Fruit fly (Drosophila melanogaster): ENCODE measurements around the gene CG5245.
A peak's percentile ranks its signal among the peaks of the same experiment; 100 is the strongest.

The CG5245 gene

DNA sequence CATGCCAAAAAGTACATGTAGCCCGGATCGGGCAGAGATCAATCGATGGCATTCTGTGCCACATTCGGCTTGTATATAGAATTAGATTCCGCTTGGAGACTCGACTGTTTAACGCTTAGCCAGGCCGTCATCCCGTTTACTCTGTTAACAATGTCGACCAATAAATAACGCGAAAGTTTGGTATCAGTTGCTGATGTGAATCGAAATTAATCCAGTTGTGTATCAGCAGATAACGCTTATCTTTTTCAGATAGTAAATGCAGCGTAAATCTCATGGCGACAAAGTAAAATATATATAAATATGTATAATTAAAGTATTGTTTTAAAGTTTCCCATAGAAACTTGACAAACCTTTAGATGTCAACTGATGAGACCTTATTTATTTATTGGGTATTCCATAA, 17.9 kb upstream of the CG5245 start:
- TF ChIP-seq Hr3 (GFP tag; optimal IDR thresholded peaks at IDR 0.05) (no peak), exex (tag; optimal IDR thresholded peaks at IDR 0.05) (peak; percentile 59)

DNA sequence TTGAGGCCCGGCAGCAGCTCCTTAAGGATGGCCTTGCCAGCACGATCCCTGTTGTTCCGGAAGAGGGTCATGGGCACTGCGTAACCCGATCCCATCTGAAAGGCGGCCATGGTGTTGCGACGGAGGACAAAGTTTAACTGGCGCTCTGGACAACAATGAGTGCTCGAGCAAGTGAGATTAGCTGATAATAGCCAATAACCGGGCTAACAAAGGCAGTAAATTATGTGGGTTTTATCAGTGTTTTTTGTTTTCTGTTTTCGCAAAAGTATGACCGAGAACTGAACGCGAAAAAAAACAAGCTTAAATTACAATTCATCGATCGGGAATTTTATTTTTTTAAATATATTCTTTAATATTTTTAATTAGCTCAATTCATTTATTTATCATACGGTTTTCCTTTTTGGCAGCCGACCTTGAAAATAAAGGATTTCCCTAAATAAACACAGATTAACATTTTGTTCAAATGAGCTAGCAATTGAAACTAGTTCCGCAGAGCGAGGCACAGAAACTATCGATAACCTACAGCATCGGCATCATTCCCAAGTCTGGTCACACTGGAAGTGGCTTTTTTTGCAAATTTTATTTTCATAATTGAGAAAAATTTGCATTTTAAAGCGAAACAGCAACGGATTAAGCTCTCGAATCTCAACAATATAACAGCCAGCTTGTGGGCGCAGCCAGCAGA, 15.9 kb upstream of the CG5245 start, which contains the start of the genes Dip-C and pps:
Gene Dip-C (minus strand): TSS at position 486 of the 685 bp plus-strand sequence.
Gene pps (plus strand): TSS at position 555 of the 685 bp plus-strand sequence.
- TF ChIP-seq inv (GFP tag; IDR thresholded peaks at IDR 0.05; ENCODE audit: partially characterized antibody) (peak; percentile 65), Mrtf (GFP tag; IDR thresholded peaks at IDR 0.05) (no peak), Atf-2 (GFP tag; optimal IDR thresholded peaks at IDR 0.05) (no peak), Sox100B (GFP tag; optimal IDR thresholded peaks at IDR 0.05) (no peak), CG32767 (GFP tag; IDR thresholded peaks at IDR 0.05) (no peak), caup (GFP tag; optimal IDR thresholded peaks at IDR 0.05; ENCODE audit: severe bottlenecking) (no peak), CG13424 (tag; optimal IDR thresholded peaks at IDR 0.05) (no peak), Nf-YB (GFP tag; optimal IDR thresholded peaks at IDR 0.05) (no peak), stc (GFP tag; IDR thresholded peaks at IDR 0.05) (no peak), Six4 (GFP tag; optimal IDR thresholded peaks at IDR 0.05) (no peak), CG13123 (GFP tag; optimal IDR thresholded peaks at IDR 0.05) (no peak), CG42726 (GFP tag; IDR thresholded peaks at IDR 0.05; ENCODE audit: partially characterized antibody) (peak; percentile 52; the same call in 1 of the 2 replicates), wek (GFP tag; optimal IDR thresholded peaks at IDR 0.05) (peak; percentile 13), CG30431 (GFP tag; optimal IDR thresholded peaks at IDR 0.05) (no peak), HLH4C (GFP tag; IDR thresholded peaks at IDR 0.05; ENCODE audit: partially characterized antibody) (peak; percentile 68; the same call in 2 of the 3 replicates), Fer1 (GFP tag; optimal IDR thresholded peaks at IDR 0.05) (no peak), jing (GFP tag; optimal IDR thresholded peaks at IDR 0.05) (no peak), slp2 (GFP tag; optimal IDR thresholded peaks at IDR 0.05) (no peak), psq (GFP tag; optimal IDR thresholded peaks at IDR 0.05) (no peak), CG4854 (GFP tag; optimal IDR thresholded peaks at IDR 0.05) (no peak), gt (GFP tag; IDR thresholded peaks at IDR 0.05) (no peak), Atf3 (GFP tag; optimal IDR thresholded peaks at IDR 0.05) (no peak), toy (GFP tag; IDR thresholded peaks at IDR 0.05) (no peak), CG6272 (GFP tag; IDR thresholded peaks at IDR 0.05) (no peak), CG8478 (optimal IDR thresholded peaks at IDR 0.05) (no peak), CG6813 (GFP tag; optimal IDR thresholded peaks at IDR 0.05) (no peak), CG14667 (GFP tag; IDR thresholded peaks at IDR 0.05) (no peak), BtbVII (GFP tag; optimal IDR thresholded peaks at IDR 0.05) (no peak), Bgb (GFP tag; IDR thresholded peaks at IDR 0.05; ENCODE audit: partially characterized antibody) (peak; percentile 74), sug (tag; optimal IDR thresholded peaks at IDR 0.05) (no peak), p53 (GFP tag; optimal IDR thresholded peaks at IDR 0.05) (no peak), Chrac-16 (GFP tag; optimal IDR thresholded peaks at IDR 0.05) (no peak), unc-4 (GFP tag; IDR thresholded peaks at IDR 0.05; ENCODE audit: partially characterized antibody) (peak; percentile 79), Xbp1 (GFP tag; optimal IDR thresholded peaks at IDR 0.05) (peak; percentile 3), YL-1 (GFP tag; optimal IDR thresholded peaks at IDR 0.05) (peak; percentile 84), nmo (GFP tag; optimal IDR thresholded peaks at IDR 0.05) (peak; percentile 40), prd (optimal IDR thresholded peaks at IDR 0.05) (no peak), prd (GFP tag; IDR thresholded peaks at IDR 0.05) (no peak), C15 (GFP tag; IDR thresholded peaks at IDR 0.05) (no peak), zfh2 (GFP tag; optimal IDR thresholded peaks at IDR 0.05) (no peak), Oaz (GFP tag; IDR thresholded peaks at IDR 0.05) (no peak), jumu (GFP tag; optimal IDR thresholded peaks at IDR 0.05) (no peak), croc (GFP tag; conservative IDR thresholded peaks at IDR 0.05) (no peak), Bteb2 (GFP tag; optimal IDR thresholded peaks at IDR 0.05) (no peak), vfl (GFP tag; optimal IDR thresholded peaks at IDR 0.05) (no peak), Poxn (GFP tag; IDR thresholded peaks at IDR 0.05) (no peak), CG8089 (GFP tag; optimal IDR thresholded peaks at IDR 0.05) (no peak), aop (GFP tag; IDR thresholded peaks at IDR 0.05) (no peak)

Measured in whole organism, embryonic.